Worm (Caenorhabditis elegans): ENCODE data around the gene Y9C2UA.1.

DNA sequence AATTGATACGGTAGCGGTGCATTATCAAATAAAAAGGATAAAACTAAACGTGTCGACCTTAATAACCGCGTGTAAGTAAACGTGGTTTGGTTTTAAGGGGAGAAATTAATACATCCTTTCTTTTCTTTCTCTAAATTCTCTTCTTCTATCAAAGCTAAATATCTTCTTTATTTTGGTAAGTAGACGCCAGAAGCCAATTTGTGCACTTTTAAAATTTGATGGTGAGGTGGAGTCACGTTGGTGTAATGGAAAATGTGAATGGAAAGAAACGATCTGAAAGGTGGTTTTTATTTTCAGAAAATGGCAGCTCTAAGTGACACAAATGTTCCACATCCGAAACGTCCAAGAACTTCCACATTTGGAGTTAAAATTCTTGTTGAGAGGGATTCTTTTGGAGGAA, 38.7 kb upstream of the Y9C2UA.1 start, which contains the start of gene T24H10.5:
- TF ChIP-seq dpl-1 (GFP tag; optimal IDR thresholded peaks at IDR 0.05) = no peak
- TF ChIP-seq ceh-28 (tag; optimal IDR thresholded peaks at IDR 0.05) = no peak
- TF ChIP-seq ama-1 (optimal IDR thresholded peaks at IDR 0.05) = no peak
- TF ChIP-seq fkh-10 (GFP tag; optimal IDR thresholded peaks at IDR 0.05) = no peak
- TF ChIP-seq dmd-8 (GFP tag; IDR thresholded peaks at IDR 0.05) = no peak
- TF ChIP-seq spr-3 (GFP tag; optimal IDR thresholded peaks at IDR 0.05) = no peak
- no peak for TF ChIP-seq nhr-76 (tag; optimal IDR thresholded peaks at IDR 0.05)
- TF ChIP-seq dve-1 (tag; optimal IDR thresholded peaks at IDR 0.05; ENCODE audit: insufficient read depth) = no peak
- TF ChIP-seq F26F4.8 (GFP tag; conservative IDR thresholded peaks at IDR 0.05) = no peak
- no peak for TF ChIP-seq mep-1 (tag; optimal IDR thresholded peaks at IDR 0.05)
- TF ChIP-seq unc-130 (GFP tag; optimal IDR thresholded peaks at IDR 0.05) = no peak
- TF ChIP-seq skn-1 (tag; optimal IDR thresholded peaks at IDR 0.05) = no peak
